Worm (Caenorhabditis elegans) whole organism, L1 larva: Measurements from ENCODE around the gene T19H5.4.

Source experiments
- ama-1 ChIP-seq: fragments of 150-350 bp; optimal IDR thresholded peaks from 2 replicates; lab custom pipeline; 2014
- lin-15B ChIP-seq: fragments of 150-350 bp; sonication (generic microtip); optimal IDR thresholded peaks from 3 replicates; lab custom pipeline; 2014; ENCODE audit warnings: missing biosample characterization, missing genetic modification characterization
- lsy-2 ChIP-seq, 2 experiments: fragments of 150-350 bp; optimal IDR thresholded peaks; 2 replicates each; lab custom pipeline; 2014; ENCODE audit warnings: missing biosample characterization in 2 of 2, missing genetic modification characterization in 2 of 2
- mdl-1 ChIP-seq, 2 experiments: fragments of 150-350 bp; optimal IDR thresholded peaks; 2 replicates each; lab custom pipeline; 2014 to 2017; ENCODE audit warnings: missing biosample characterization in 2 of 2, missing genetic modification characterization in 2 of 2, inconsistent platforms in 1 of 2
- nhr-12 ChIP-seq: sonication (generic microtip); optimal IDR thresholded peaks from 2 replicates; lab custom pipeline; 2017; ENCODE audit warnings: missing biosample characterization, missing genetic modification characterization
- nhr-76 ChIP-seq: sonication (generic microtip); optimal IDR thresholded peaks from 2 replicates; lab custom pipeline; 2017; ENCODE audit warnings: missing biosample characterization, missing genetic modification characterization
- snpc-4 ChIP-seq: fragments of 150-350 bp; optimal IDR thresholded peaks from 2 replicates; lab custom pipeline; 2014; ENCODE audit warnings: missing biosample characterization, missing genetic modification characterization
- unc-62 ChIP-seq: fragments of 150-350 bp; optimal IDR thresholded peaks from 2 replicates; lab custom pipeline; 2014; ENCODE audit warnings: missing biosample characterization, missing genetic modification reagents, missing genetic modification characterization
- ztf-4 ChIP-seq: fragments of 150-350 bp; optimal IDR thresholded peaks from 2 replicates; lab custom pipeline; 2014; ENCODE audit warnings: missing biosample characterization, missing genetic modification characterization

ce11 chrII:9466095-9466494 lies 21.1 kb downstream of the T19H5.4 start, which contains the start of gene chil-22:
- no peak for TF ChIP-seq nhr-76
- TF ChIP-seq lsy-2 (tag; optimal IDR thresholded peaks at IDR 0.05; lab: Kevin White, UChicago) = no peak
- TF ChIP-seq ztf-4 (tag; lab: Kevin White, UChicago) = no peak
- TF ChIP-seq lin-15B (tag; lab: Kevin White, UChicago) = no peak
- TF ChIP-seq snpc-4 (tag; lab: Kevin White, UChicago) = no peak
- no peak for TF ChIP-seq ama-1
- TF ChIP-seq mdl-1 (tag; optimal IDR thresholded peaks at IDR 0.05; lab: Kevin White, UChicago) = no peak
- TF ChIP-seq nhr-12 (tag; lab: Kevin White, UChicago) = no peak
- no peak for TF ChIP-seq unc-62 (GFP tag; lab: Kevin White, UChicago)
